Worm (Caenorhabditis elegans) whole organism, L4 larva: ENCODE results near the gene ZK792.12.
A peak's percentile ranks its signal among the peaks of the same experiment; 100 is the strongest.

Experiments
- F10B5.3 ChIP-seq: sonication (generic microtip); optimal IDR thresholded peaks from 2 replicates; lab custom pipeline; 2016; ENCODE audit warnings: mild to moderate bottlenecking, missing genetic modification characterization, missing compliant biosample characterization
- F26F4.8 ChIP-seq: fragments of 200-800 bp; sonication (Bioruptor generic); conservative IDR thresholded peaks from 2 replicates; pipeline ENCODE4 v1.3.6; 2022; ENCODE audit warnings: missing genetic modification characterization, missing compliant biosample characterization
- T20F7.1 ChIP-seq: fragments of 200-800 bp; sonication (Bioruptor generic); optimal IDR thresholded peaks from 2 replicates; lab custom pipeline; 2018; ENCODE audit warnings: mild to moderate bottlenecking, missing genetic modification characterization, missing compliant biosample characterization
- ZK337.2 ChIP-seq: fragments of 200-800 bp; sonication (Bioruptor generic); IDR thresholded peaks from 2 replicates; pipeline ENCODE4 v1.3.6; 2022; ENCODE audit warnings: missing genetic modification reagents, missing genetic modification characterization, missing compliant biosample characterization
- ZK546.5 ChIP-seq, 2 experiments: sonication (generic microtip); optimal IDR thresholded peaks; 2 replicates each; lab custom pipeline; 2017; ENCODE audit warnings: missing biosample characterization in 2 of 2, missing genetic modification characterization in 2 of 2
- aha-1 ChIP-seq: fragments of 150-350 bp; peaks from one replicate; lab custom pipeline; 2014; ENCODE audit warnings: missing biosample characterization, missing genetic modification characterization
- aly-2 ChIP-seq: sonication (generic microtip); optimal IDR thresholded peaks from 2 replicates; lab custom pipeline; 2018; ENCODE audit warnings: missing biosample characterization, missing genetic modification characterization
- ama-1 ChIP-seq: fragments of 150-350 bp; optimal IDR thresholded peaks from 2 replicates; lab custom pipeline; 2014; ENCODE audit warnings: inconsistent platforms, mixed read lengths
- ceh-44 ChIP-seq: fragments of 200-800 bp; sonication (Bioruptor generic); IDR thresholded peaks from 2 replicates; pipeline ENCODE4 v1.3.6; 2022; ENCODE audit warnings: missing genetic modification reagents, missing genetic modification characterization, missing compliant biosample characterization
- ceh-62 ChIP-seq: sonication (generic microtip); optimal IDR thresholded peaks from 2 replicates; lab custom pipeline; 2017; ENCODE audit warnings: missing biosample characterization, missing genetic modification characterization
- ces-1 ChIP-seq: fragments of 150-350 bp; sonication (generic microtip); optimal IDR thresholded peaks from 4 replicates; lab custom pipeline; 2014; ENCODE audit warnings: missing biosample characterization, missing genetic modification reagents, missing genetic modification characterization
- dmd-6 ChIP-seq: fragments of 200-800 bp; sonication (Bioruptor generic); IDR thresholded peaks from 2 replicates; pipeline ENCODE4 v1.3.6; 2022; ENCODE audit warnings: missing genetic modification reagents, missing genetic modification characterization, missing compliant biosample characterization
- duxl-1 ChIP-seq: sonication (generic microtip); optimal IDR thresholded peaks from 2 replicates; lab custom pipeline; 2016; ENCODE audit warnings: mild to moderate bottlenecking, missing genetic modification characterization, moderate library complexity, missing compliant biosample characterization; ENCODE audit not compliant: poor library complexity
- dve-1 ChIP-seq: sonication (generic microtip); optimal IDR thresholded peaks from 2 replicates; lab custom pipeline; 2017; ENCODE audit warnings: antibody characterized with exemption, mild to moderate bottlenecking, missing genetic modification characterization, missing compliant biosample characterization; ENCODE audit not compliant: insufficient read depth
- fkh-10 ChIP-seq: fragments of 150-350 bp; optimal IDR thresholded peaks from 2 replicates; lab custom pipeline; 2014; ENCODE audit warnings: missing biosample characterization, missing genetic modification reagents, missing genetic modification characterization
- gei-8 ChIP-seq: fragments of 200-800 bp; sonication (Bioruptor generic); optimal IDR thresholded peaks from 2 replicates; lab custom pipeline; 2018; ENCODE audit warnings: mild to moderate bottlenecking, missing genetic modification characterization, missing compliant biosample characterization
- hlh-11 ChIP-seq: fragments of 200-800 bp; sonication (Bioruptor generic); optimal IDR thresholded peaks from 2 replicates; lab custom pipeline; 2018; ENCODE audit warnings: mild to moderate bottlenecking, missing genetic modification characterization, missing compliant biosample characterization
- hlh-30 ChIP-seq: sonication (generic microtip); optimal IDR thresholded peaks from 2 replicates; lab custom pipeline; 2017; ENCODE audit warnings: antibody characterized with exemption, mild to moderate bottlenecking, missing genetic modification characterization, missing compliant biosample characterization; ENCODE audit not compliant: insufficient read depth
- hmg-1.1 ChIP-seq: fragments of 200-800 bp; sonication (Bioruptor generic); IDR thresholded peaks from 2 replicates; pipeline ENCODE4 v1.3.6; 2022; ENCODE audit warnings: missing genetic modification reagents, missing genetic modification characterization, missing compliant biosample characterization
- lim-7 ChIP-seq: fragments of 200-800 bp; sonication (Bioruptor generic); IDR thresholded peaks from 2 replicates; pipeline ENCODE4 v1.3.6; 2022; ENCODE audit warnings: missing genetic modification characterization, missing compliant biosample characterization
- lir-3 ChIP-seq: sonication (generic microtip); optimal IDR thresholded peaks from 2 replicates; lab custom pipeline; 2016; ENCODE audit warnings: mild to moderate bottlenecking, missing genetic modification characterization, missing compliant biosample characterization
- mdl-1 ChIP-seq, 2 experiments: fragments of 150-350 bp in 1 of 2; sonication (generic microtip) in 1 of 2; optimal IDR thresholded peaks; 2 replicates each; lab custom pipeline; 2014 to 2017; ENCODE audit warnings: missing biosample characterization in 2 of 2, missing genetic modification characterization in 2 of 2
- mes-2 ChIP-seq: sonication (generic microtip); optimal IDR thresholded peaks from 2 replicates; lab custom pipeline; 2016; ENCODE audit warnings: missing genotype, mild to moderate bottlenecking, missing genetic modification characterization, missing compliant biosample characterization; ENCODE audit not compliant: poor library complexity, severe bottlenecking
- nhr-10 ChIP-seq: fragments of 150-350 bp; optimal IDR thresholded peaks from 2 replicates; lab custom pipeline; 2014; ENCODE audit warnings: missing biosample characterization, missing genetic modification characterization
- nhr-111 ChIP-seq: fragments of 200-800 bp; sonication (Bioruptor generic); optimal IDR thresholded peaks from 2 replicates; lab custom pipeline; 2018; ENCODE audit warnings: mild to moderate bottlenecking, missing genetic modification characterization, missing compliant biosample characterization
- nhr-28 ChIP-seq: fragments of 150-350 bp; optimal IDR thresholded peaks from 2 replicates; lab custom pipeline; 2014; ENCODE audit warnings: missing biosample characterization, missing genetic modification characterization
- pqm-1 ChIP-seq: sonication (generic microtip); optimal IDR thresholded peaks from 2 replicates; lab custom pipeline; 2017; ENCODE audit warnings: missing biosample characterization, missing genetic modification characterization
- rbr-2 ChIP-seq: sonication (generic microtip); optimal IDR thresholded peaks from 2 replicates; lab custom pipeline; 2016; ENCODE audit warnings: missing genotype, missing genetic modification characterization, missing compliant biosample characterization
- spr-1 ChIP-seq: sonication (generic microtip); optimal IDR thresholded peaks from 2 replicates; lab custom pipeline; 2016; ENCODE audit warnings: mild to moderate bottlenecking, missing genetic modification characterization, missing compliant biosample characterization
- unc-62 ChIP-seq, 3 experiments: fragments of 150-350 bp in 1 of 3; sonication (generic microtip); optimal IDR thresholded peaks in 2 of 3; peaks in 1 of 3; 1 replicate in 1 of 3; 2 replicates in 2 of 3; lab custom pipeline; 2014 to 2017; ENCODE audit warnings: missing biosample characterization in 3 of 3, missing genetic modification characterization in 3 of 3, missing genetic modification reagents in 3 of 3, missing genotype in 1 of 3
- zip-11 ChIP-seq: fragments of 200-800 bp; sonication (Bioruptor generic); IDR thresholded peaks from 2 replicates; pipeline ENCODE4 v1.3.6; 2022; ENCODE audit warnings: missing genetic modification characterization, missing compliant biosample characterization
- ztf-11 ChIP-seq: fragments of 150-350 bp; optimal IDR thresholded peaks from 2 replicates; lab custom pipeline; 2014; ENCODE audit warnings: missing biosample characterization, missing genetic modification characterization

Gene ZK792.12

DNA sequence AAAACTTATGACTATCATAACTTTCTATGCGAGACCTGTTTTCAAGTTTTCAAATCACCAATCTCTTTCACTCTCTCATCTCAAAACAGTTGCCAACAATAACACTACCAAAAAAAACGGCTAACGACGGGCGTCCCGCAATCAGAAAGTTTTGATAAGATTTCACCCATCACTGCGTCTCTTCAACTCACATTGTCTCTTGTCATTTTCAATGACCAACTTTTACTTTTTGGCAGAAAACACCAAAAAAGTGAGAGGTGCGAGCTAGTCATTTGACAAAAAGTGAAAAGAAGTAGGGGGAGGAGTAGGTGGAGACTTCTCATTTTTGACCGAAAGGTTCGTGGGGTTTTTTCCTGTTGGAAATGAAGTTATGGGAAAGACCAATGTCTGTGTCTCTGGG, 25.1 kb downstream of the ZK792.12 start:
- TF ChIP-seq nhr-111 (GFP tag; lab: Kevin White, UChicago): no peak
- no peak for TF ChIP-seq aha-1 (tag; lab: Kevin White, UChicago)
- TF ChIP-seq ztf-11 (tag; lab: Kevin White, UChicago): no peak
- TF ChIP-seq unc-62 (GFP tag; optimal IDR thresholded peaks at IDR 0.05 in 1 of 2; lab: Kevin White, UChicago): peak in 1 of 2 experiments; percentile 51
- TF ChIP-seq unc-62 (tag; optimal IDR thresholded peaks at IDR 0.05; lab: Kevin White, UChicago): no peak
- TF ChIP-seq gei-8: no peak
- TF ChIP-seq dmd-6 (GFP tag; lab: Robert Waterston, UW): 0 out of 2 replicates have a peak, but pooled peaks have one; percentile 10

DNA sequence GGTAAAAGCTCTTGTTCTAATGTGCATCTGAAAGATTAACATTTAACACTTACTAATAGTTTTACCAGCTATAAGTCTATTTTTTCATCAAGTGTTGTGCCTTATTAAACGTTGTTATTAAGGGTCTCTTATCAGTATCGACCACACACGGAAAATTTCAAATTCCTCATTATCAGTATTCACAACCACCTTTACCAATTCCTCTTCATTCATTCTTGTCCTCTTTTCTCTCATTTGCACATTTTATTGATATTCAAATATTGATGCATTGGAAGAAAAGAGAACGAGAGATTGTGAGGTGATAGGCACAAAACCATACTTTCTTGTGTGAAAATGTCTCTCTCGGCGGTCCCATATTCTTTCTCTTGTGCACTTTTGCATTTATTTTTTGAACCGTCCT, 28.3 kb downstream of the ZK792.12 start:
- TF ChIP-seq F10B5.3 (no peak), fkh-10 (GFP tag; lab: Kevin White, UChicago) (no peak), T20F7.1 (no peak), pqm-1 (tag; lab: Kevin White, UChicago) (peak; percentile 90), ztf-11 (tag; lab: Kevin White, UChicago) (no peak), zip-11 (GFP tag; lab: Robert Waterston, UW) (no peak), spr-1 (no peak), hmg-1.1 (no peak), ZK546.5 (tag; optimal IDR thresholded peaks at IDR 0.05; lab: Kevin White, UChicago) (no peak), unc-62 (GFP tag; optimal IDR thresholded peaks at IDR 0.05 in 1 of 2; lab: Kevin White, UChicago) (peak in 1 of 2 experiments; percentile 51), unc-62 (tag; optimal IDR thresholded peaks at IDR 0.05; lab: Kevin White, UChicago) (no peak), duxl-1 (tag; lab: Kevin White, UChicago) (no peak), mdl-1 (tag; optimal IDR thresholded peaks at IDR 0.05; lab: Kevin White, UChicago) (no peak), mes-2 (tag; lab: Kevin White, UChicago) (no peak), nhr-111 (GFP tag; lab: Kevin White, UChicago) (no peak), lir-3 (tag; lab: Kevin White, UChicago) (no peak), nhr-10 (tag; lab: Kevin White, UChicago) (no peak), F26F4.8 (GFP tag; lab: Robert Waterston, UW) (no peak), gei-8 (no peak), hlh-11 (tag; lab: Kevin White, UChicago) (peak; percentile 33), ceh-62 (tag; lab: Kevin White, UChicago) (no peak), aly-2 (no peak), nhr-28 (peak; percentile 58)

DNA sequence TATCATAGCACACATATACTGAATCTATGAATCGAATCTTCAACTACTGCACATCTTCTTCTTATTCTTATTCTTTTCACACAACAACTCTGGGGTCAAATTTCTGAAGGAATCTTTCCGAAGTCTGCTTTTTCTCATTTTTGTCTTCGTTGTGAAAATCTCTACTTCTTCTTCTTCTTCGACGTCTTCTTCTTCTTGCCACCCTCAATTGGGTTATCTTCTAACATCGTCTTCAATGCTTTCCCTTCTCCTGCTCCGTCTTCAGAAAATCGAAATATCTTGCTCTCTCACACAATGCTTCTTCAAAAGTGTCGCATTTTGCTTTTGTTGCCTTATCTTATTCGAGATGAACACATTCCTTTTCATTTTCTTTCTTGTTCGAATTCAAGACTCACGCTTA, 29.7 kb downstream of the ZK792.12 start:
- TF ChIP-seq ama-1 (lab: Kevin White, UChicago) (no peak), fkh-10 (GFP tag; lab: Kevin White, UChicago) (peak; percentile 44), dve-1 (tag; lab: Kevin White, UChicago) (no peak), ces-1 (GFP tag; lab: Kevin White, UChicago) (peak; percentile 4), pqm-1 (tag; lab: Kevin White, UChicago) (no peak), gei-8 (no peak), rbr-2 (tag; lab: Kevin White, UChicago) (no peak), lim-7 (no peak), ZK337.2 (GFP tag; lab: Robert Waterston, UW) (no peak), aly-2 (no peak)

DNA sequence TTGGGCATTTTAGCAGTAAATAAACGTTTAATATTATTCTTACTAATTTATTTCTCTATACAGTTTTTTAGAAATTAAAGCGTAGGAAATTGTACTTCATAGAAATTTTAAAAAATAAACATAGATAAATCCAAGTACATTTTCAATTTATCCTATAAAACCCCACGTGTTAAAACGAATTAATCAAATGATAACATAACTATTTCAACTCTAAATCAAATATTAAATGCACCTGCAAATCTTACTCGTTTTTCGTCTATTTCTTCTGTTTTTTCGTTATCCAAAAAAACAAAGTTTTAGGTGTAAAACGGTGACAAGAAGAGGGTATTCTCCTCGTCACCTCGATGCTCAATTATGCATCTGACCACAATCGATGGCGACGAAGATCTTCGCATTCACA, 41.4 kb downstream of the ZK792.12 start, which contains the start of gene K01A6.6:
Gene K01A6.6 (plus strand): TSS at position 301 of the 400 bp plus-strand sequence.
- peak; percentile 22 for TF ChIP-seq aha-1 (tag; lab: Kevin White, UChicago)
- TF ChIP-seq aly-2: no peak

DNA sequence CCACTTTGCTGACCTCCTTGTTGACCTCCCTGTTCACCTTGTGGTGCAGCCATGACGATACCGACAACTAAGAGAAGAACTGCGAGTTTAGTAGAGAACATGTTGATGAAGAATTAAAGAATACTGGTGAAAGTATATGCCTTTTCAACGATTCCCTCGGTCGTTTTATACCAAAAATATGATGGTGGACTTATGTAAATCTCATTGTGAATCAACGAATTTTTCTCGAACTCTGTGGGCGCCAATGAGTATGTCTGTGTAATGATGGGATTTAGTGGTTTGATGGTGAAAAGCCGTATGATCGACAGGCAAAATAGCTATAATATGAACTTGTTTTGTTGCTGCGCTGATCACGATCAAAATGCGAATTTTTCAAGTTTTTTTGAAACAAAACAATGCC, 43.7 kb downstream of the ZK792.12 start, which contains the start of gene K01A6.8:
Gene K01A6.8 (minus strand): TSS at position 101 of the 400 bp plus-strand sequence.
- TF ChIP-seq hlh-30 (no peak), aly-2 (no peak), ceh-44 (no peak)
